Worm (Caenorhabditis elegans) whole organism, L1 larva: ENCODE measurements around the gene D1054.9.

Experiments
- C04F5.9 ChIP-seq: sonication (generic microtip); optimal IDR thresholded peaks from 2 replicates; lab custom pipeline; 2016; ENCODE audit warnings: missing genetic modification characterization, missing compliant biosample characterization
- ceh-82 ChIP-seq, 3 experiments: fragments of 150-350 bp in 1 of 3; sonication (generic microtip) in 2 of 3; optimal IDR thresholded peaks; 2 replicates each; lab custom pipeline; 2014 to 2017; ENCODE audit warnings: missing biosample characterization in 3 of 3, missing genetic modification characterization in 3 of 3
- egl-13 ChIP-seq: sonication (generic microtip); optimal IDR thresholded peaks from 2 replicates; lab custom pipeline; 2016; ENCODE audit warnings: missing genotype, missing genetic modification reagents, missing genetic modification characterization, missing compliant biosample characterization
- elt-2 ChIP-seq: sonication (generic microtip); optimal IDR thresholded peaks from 2 replicates; lab custom pipeline; 2016; ENCODE audit warnings: missing genetic modification characterization, mild to moderate bottlenecking, inconsistent platforms, missing compliant biosample characterization, missing genetic modification reagents
- lin-39 ChIP-seq: fragments of 150-350 bp; optimal IDR thresholded peaks from 2 replicates; lab custom pipeline; 2014; ENCODE audit warnings: missing biosample characterization, missing genetic modification reagents, missing genetic modification characterization
- lsy-2 ChIP-seq, 2 experiments: fragments of 150-350 bp; optimal IDR thresholded peaks; 2 replicates each; lab custom pipeline; 2014; ENCODE audit warnings: missing biosample characterization in 2 of 2, missing genetic modification characterization in 2 of 2
- nhr-12 ChIP-seq: sonication (generic microtip); optimal IDR thresholded peaks from 2 replicates; lab custom pipeline; 2017; ENCODE audit warnings: missing biosample characterization, missing genetic modification characterization
- nhr-76 ChIP-seq: sonication (generic microtip); optimal IDR thresholded peaks from 2 replicates; lab custom pipeline; 2017; ENCODE audit warnings: missing biosample characterization, missing genetic modification characterization
- nhr-77 ChIP-seq: fragments of 150-350 bp; optimal IDR thresholded peaks from 2 replicates; lab custom pipeline; 2014; ENCODE audit warnings: missing biosample characterization, missing genetic modification characterization
- skn-1 ChIP-seq: fragments of 150-350 bp; optimal IDR thresholded peaks from 2 replicates; lab custom pipeline; 2014; ENCODE audit warnings: missing biosample characterization, missing genetic modification characterization
- snpc-4 ChIP-seq: fragments of 150-350 bp; optimal IDR thresholded peaks from 2 replicates; lab custom pipeline; 2014; ENCODE audit warnings: missing biosample characterization, missing genetic modification characterization
- sup-37 ChIP-seq: fragments of 200-800 bp; sonication (Bioruptor generic); optimal IDR thresholded peaks from 2 replicates; lab custom pipeline; 2018; ENCODE audit warnings: mild to moderate bottlenecking, missing genetic modification characterization, missing compliant biosample characterization
- unc-130 ChIP-seq: fragments of 150-350 bp; optimal IDR thresholded peaks from 2 replicates; lab custom pipeline; 2017; ENCODE audit warnings: missing biosample characterization, missing genetic modification characterization, inconsistent platforms
- ztf-4 ChIP-seq: fragments of 150-350 bp; optimal IDR thresholded peaks from 2 replicates; lab custom pipeline; 2014; ENCODE audit warnings: missing biosample characterization, missing genetic modification characterization

ce11 chrV:10745034-10745433, 45.8 kb downstream of the D1054.9 start, which contains the start of gene srj-21:
- TF ChIP-seq lin-39 (tag; lab: Kevin White, UChicago) (no peak), sup-37 (no peak), lsy-2 (tag; optimal IDR thresholded peaks at IDR 0.05; lab: Kevin White, UChicago) (no peak), C04F5.9 (no peak), egl-13 (no peak), elt-2 (tag; lab: Kevin White, UChicago) (no peak), nhr-76 (tag; lab: Kevin White, UChicago) (no peak), nhr-12 (tag; lab: Kevin White, UChicago) (no peak), skn-1 (tag; lab: Kevin White, UChicago) (no peak), unc-130 (tag; lab: Kevin White, UChicago) (no peak), ztf-4 (tag; lab: Kevin White, UChicago) (no peak), nhr-77 (tag; lab: Kevin White, UChicago) (no peak), ceh-82 (tag; optimal IDR thresholded peaks at IDR 0.05; lab: Kevin White, UChicago) (no peak), snpc-4 (tag; lab: Kevin White, UChicago) (no peak)
